Worm (Caenorhabditis elegans) whole organism, dauer: ENCODE data around the gene C31E10.6.
"Not testable (repeated sequence)": the region's sequence is repeated elsewhere in the genome, so short reads cannot be mapped to it uniquely, and the experiment has no call there.

Source experiments
- unc-62 ChIP-seq: sonication (generic microtip); optimal IDR thresholded peaks from 2 replicates; lab custom pipeline; 2017; ENCODE audit warnings: missing biosample characterization, missing genetic modification reagents, missing genetic modification characterization

C31E10.6 gene

ce11 chrX:13977439-13978118 is 18.6 kb upstream of the C31E10.6 start, which contains the start of gene F48F7.6:
Gene F48F7.6 (plus strand): TSS chrX:13977829.
- TF ChIP-seq unc-62 (GFP tag; lab: Kevin White, UChicago) = no peak

- TF ChIP-seq unc-62 (GFP tag; lab: Kevin White, UChicago) = not testable (repeated sequence)
These were observed 15.7 kb upstream of the C31E10.6 start, which contains the start of gene arrd-24 for ce11 chrX:13980417-13980816. Gene arrd-24 (minus strand): TSS chrX:13980517.

ce11 chrX:13986307-13986706 is 9.8 kb upstream of the C31E10.6 start, which contains the start of gene irld-24:
Gene irld-24 (plus strand): TSS chrX:13986607.
- TF ChIP-seq unc-62 (GFP tag; lab: Kevin White, UChicago) = no peak

- TF ChIP-seq unc-62 (GFP tag; lab: Kevin White, UChicago) = no peak
These were observed 5.5 kb upstream of the C31E10.6 start, which contains the start of gene C31E10.11 for ce11 chrX:13990680-13991079. Gene C31E10.11 (minus strand): TSS chrX:13990780.

ce11 chrX:14000198-14000748 is 4.1 kb downstream of the C31E10.6 start:
- no peak for TF ChIP-seq unc-62 (GFP tag; lab: Kevin White, UChicago)

- TF ChIP-seq unc-62 (GFP tag; lab: Kevin White, UChicago) = no peak
These were observed 5.4 kb downstream of the C31E10.6 start, which contains the start of gene cytb-5.1 for ce11 chrX:14001494-14001974. Gene cytb-5.1 (plus strand): TSS chrX:14001924.

- TF ChIP-seq unc-62 (GFP tag; lab: Kevin White, UChicago) = no peak
These were observed 6.6 kb downstream of the C31E10.6 start for ce11 chrX:14002739-14003138.

ce11 chrX:14003538-14003937 is 7.4 kb downstream of the C31E10.6 start:
- TF ChIP-seq unc-62 (GFP tag; lab: Kevin White, UChicago) = no peak

- TF ChIP-seq unc-62 (GFP tag; lab: Kevin White, UChicago) = no peak
These were observed 12.0 kb downstream of the C31E10.6 start for ce11 chrX:14008130-14008529.

- TF ChIP-seq unc-62 (GFP tag; lab: Kevin White, UChicago) = no peak
These were observed 16.3 kb downstream of the C31E10.6 start, which contains the start of gene tbc-19 for ce11 chrX:14012417-14012816. Gene tbc-19 (minus strand): TSS chrX:14012517.

ce11 chrX:14015366-14015765 is 19.2 kb downstream of the C31E10.6 start, which contains the start of gene C04C11.25:
Gene C04C11.25 (minus strand): TSS chrX:14015466.
- no peak for TF ChIP-seq unc-62 (GFP tag; lab: Kevin White, UChicago)

- no peak for TF ChIP-seq unc-62 (GFP tag; lab: Kevin White, UChicago)
These were observed 19.7 kb downstream of the C31E10.6 start for ce11 chrX:14015808-14016207.

ce11 chrX:14016698-14017097 is 20.6 kb downstream of the C31E10.6 start:
- TF ChIP-seq unc-62 (GFP tag; lab: Kevin White, UChicago) = no peak

- no peak for TF ChIP-seq unc-62 (GFP tag; lab: Kevin White, UChicago)
These were observed 24.2 kb downstream of the C31E10.6 start, which contains the start of gene C04C11.1 for ce11 chrX:14020290-14020689. Gene C04C11.1 (plus strand): TSS chrX:14020590.

- no peak for TF ChIP-seq unc-62 (GFP tag; lab: Kevin White, UChicago)
These were observed 28.3 kb downstream of the C31E10.6 start for ce11 chrX:14024400-14024953.

ce11 chrX:14026893-14027292 is 30.8 kb downstream of the C31E10.6 start:
- TF ChIP-seq unc-62 (GFP tag; lab: Kevin White, UChicago) = no peak
